Worm (Caenorhabditis elegans): ENCODE measurements around the gene C47D12.5.

- TF ChIP-seq R02D3.7 (tag; optimal IDR thresholded peaks at IDR 0.05) (no peak), ZK546.5 (tag; optimal IDR thresholded peaks at IDR 0.05) (no peak), egl-27 (tag; optimal IDR thresholded peaks at IDR 0.05) (no peak), lin-15B (tag; optimal IDR thresholded peaks at IDR 0.05) (no peak)
Measured at ce11 chrII:11690868-11691267, 5.8 kb upstream of the C47D12.5 start.
